Fruit fly (Drosophila melanogaster) whole organism, embryonic: ENCODE data around the gene SCOT.
A peak's percentile ranks its signal among the peaks of the same experiment; 100 is the strongest.

Experiments
- Ada2b ChIP-seq: fragments of 200-800 bp; sonication (Bioruptor generic); IDR thresholded peaks from 2 replicates; pipeline ENCODE4 v1.3.6; 2022; ENCODE audit warnings: missing biosample characterization, missing genetic modification characterization
- Atf3 ChIP-seq: fragments of 200-800 bp; sonication (Bioruptor generic); optimal IDR thresholded peaks from 3 replicates; lab custom pipeline; 2016; ENCODE audit warnings: missing biosample characterization, missing genetic modification characterization
- CG12299 ChIP-seq: fragments of 200-800 bp; sonication (Bioruptor generic); optimal IDR thresholded peaks from 2 replicates; lab custom pipeline; 2018; ENCODE audit warnings: missing biosample characterization, mild to moderate bottlenecking, missing genetic modification characterization
- CG13287 ChIP-seq: fragments of 200-800 bp; sonication (Bioruptor generic); IDR thresholded peaks from 2 replicates; pipeline ENCODE4 v1.3.6; 2022; ENCODE audit warnings: missing biosample characterization, missing genetic modification characterization; ENCODE audit not compliant: partially characterized antibody
- CG15269 ChIP-seq: fragments of 200-800 bp; sonication (Bioruptor generic); optimal IDR thresholded peaks from 2 replicates; lab custom pipeline; 2018; ENCODE audit warnings: missing biosample characterization, mild to moderate bottlenecking, missing genetic modification characterization, moderate library complexity
- CG16779 ChIP-seq: fragments of 200-800 bp; sonication (Bioruptor generic); IDR thresholded peaks from 2 replicates; pipeline ENCODE4 v1.3.6; 2022; ENCODE audit warnings: missing biosample characterization, missing genetic modification characterization
- CG2116 ChIP-seq: fragments of 200-800 bp; sonication (Bioruptor generic); optimal IDR thresholded peaks from 3 replicates; lab custom pipeline; 2018; ENCODE audit warnings: missing biosample characterization, mild to moderate bottlenecking, missing genetic modification characterization
- CG2199 ChIP-seq: fragments of 200-800 bp; sonication (Bioruptor generic); IDR thresholded peaks from 3 replicates; pipeline ENCODE4 v1.3.6; 2022; ENCODE audit warnings: missing biosample characterization, missing genetic modification characterization
- CG30431 ChIP-seq: fragments of 200-800 bp; sonication (Bioruptor generic); optimal IDR thresholded peaks from 2 replicates; lab custom pipeline; 2017; ENCODE audit warnings: missing biosample characterization, missing genetic modification characterization
- CG3065 ChIP-seq: fragments of 200-800 bp; sonication (Bioruptor generic); optimal IDR thresholded peaks from 2 replicates; lab custom pipeline; 2016; ENCODE audit warnings: missing biosample characterization, missing genetic modification characterization
- CG34224 ChIP-seq: fragments of 200-800 bp; sonication (Bioruptor generic); IDR thresholded peaks from 3 replicates; pipeline ENCODE4 v1.3.6; 2022; ENCODE audit warnings: missing biosample characterization, missing genetic modification characterization; ENCODE audit not compliant: partially characterized antibody
- CG3838 ChIP-seq: fragments of 200-800 bp; sonication (Bioruptor generic); optimal IDR thresholded peaks from 3 replicates; lab custom pipeline; 2016; ENCODE audit warnings: missing biosample characterization, missing genetic modification characterization
- CG7357 ChIP-seq: fragments of 200-800 bp; sonication (Bioruptor generic); IDR thresholded peaks from 3 replicates; pipeline ENCODE4 v1.3.6; 2022; ENCODE audit warnings: missing biosample characterization, missing genetic modification characterization
- CG7745 ChIP-seq: fragments of 200-800 bp; sonication (Bioruptor generic); optimal IDR thresholded peaks from 2 replicates; lab custom pipeline; 2018; ENCODE audit warnings: missing biosample characterization, mild to moderate bottlenecking, missing genetic modification characterization, moderate library complexity
- CG8944 ChIP-seq: fragments of 200-800 bp; sonication (Bioruptor generic); optimal IDR thresholded peaks from 3 replicates; lab custom pipeline; 2016; ENCODE audit warnings: missing biosample characterization, missing genetic modification characterization
- CG9609 ChIP-seq: fragments of 200-800 bp; sonication (Bioruptor generic); optimal IDR thresholded peaks from 3 replicates; lab custom pipeline; 2016; ENCODE audit warnings: missing biosample characterization, missing genetic modification characterization
- CG9727 ChIP-seq: fragments of 200-800 bp; sonication (Bioruptor generic); optimal IDR thresholded peaks from 3 replicates; lab custom pipeline; 2017; ENCODE audit warnings: missing biosample characterization, mild to moderate bottlenecking, missing genetic modification characterization
- CG9817 ChIP-seq: fragments of 200-800 bp; sonication (Bioruptor generic); optimal IDR thresholded peaks from 2 replicates; lab custom pipeline; 2018; ENCODE audit warnings: missing biosample characterization, mild to moderate bottlenecking, missing genetic modification characterization, moderate library complexity
- CHES-1-like ChIP-seq: fragments of 200-800 bp; sonication (Bioruptor generic); optimal IDR thresholded peaks from 2 replicates; lab custom pipeline; 2016; ENCODE audit warnings: missing biosample characterization, missing genetic modification characterization
- D ChIP-seq, 2 experiments: fragments of 200-800 bp in 1 of 2; fragments of >200 bp in 1 of 2; sonication (Bioruptor generic) in 1 of 2; optimal IDR thresholded peaks; 2 replicates in 1 of 2; 3 replicates in 1 of 2; lab custom pipeline; 2017; ENCODE audit warnings: mild to moderate bottlenecking in 1 of 2, missing biosample characterization in 1 of 2, missing genetic modification characterization in 1 of 2, missing genetic modification reagents in 1 of 2
- Dbx ChIP-seq: fragments of 200-800 bp; sonication (Bioruptor generic); IDR thresholded peaks from 3 replicates; pipeline ENCODE4 v1.3.6; 2022; ENCODE audit warnings: missing biosample characterization, missing genetic modification characterization
- Dek ChIP-seq: fragments of 200-800 bp; sonication (Bioruptor generic); optimal IDR thresholded peaks from 3 replicates; lab custom pipeline; 2019; ENCODE audit warnings: missing biosample characterization, mild to moderate bottlenecking, missing genetic modification characterization, moderate library complexity
- E2f1 ChIP-seq: fragments of 200-800 bp; sonication (Bioruptor generic); IDR thresholded peaks from 2 replicates; pipeline ENCODE4 v1.3.6; 2022; ENCODE audit warnings: missing biosample characterization, missing genetic modification characterization
- GATAe ChIP-seq: fragments of 200-800 bp; sonication (Bioruptor generic); conservative IDR thresholded peaks from 2 replicates; pipeline ENCODE4 v1.3.6; 2022; ENCODE audit warnings: missing biosample characterization, missing genetic modification characterization
- H15 ChIP-seq: fragments of 200-800 bp; sonication (Bioruptor generic); IDR thresholded peaks from 3 replicates; pipeline ENCODE4 v1.3.6; 2022; ENCODE audit warnings: missing biosample characterization, missing genetic modification characterization
- Hr51 ChIP-seq, 2 experiments: fragments of 200-800 bp; sonication (Bioruptor generic); optimal IDR thresholded peaks; 2 replicates in 1 of 2; 3 replicates in 1 of 2; lab custom pipeline; 2016 to 2018; ENCODE audit warnings: missing biosample characterization in 2 of 2, missing genetic modification characterization in 2 of 2, mild to moderate bottlenecking in 1 of 2, moderate library complexity in 1 of 2
- MBD-R2 ChIP-seq: fragments of 200-800 bp; sonication (Bioruptor generic); IDR thresholded peaks from 2 replicates; pipeline ENCODE4 v1.3.6; 2022; ENCODE audit warnings: missing biosample characterization, missing genetic modification characterization
- MESR4 ChIP-seq: fragments of 200-800 bp; sonication (Bioruptor generic); optimal IDR thresholded peaks from 2 replicates; lab custom pipeline; 2018; ENCODE audit warnings: missing biosample characterization, mild to moderate bottlenecking, missing genetic modification characterization, moderate library complexity
- Ssrp ChIP-seq: fragments of 200-800 bp; sonication (Bioruptor generic); optimal IDR thresholded peaks from 2 replicates; lab custom pipeline; 2018; ENCODE audit warnings: missing biosample characterization, mild to moderate bottlenecking, missing genetic modification characterization, moderate library complexity
- Trl ChIP-seq, 3 experiments: fragments of >200 bp in 2 of 3; fragments of 200-800 bp in 1 of 3; sonication (Bioruptor generic) in 1 of 3; optimal IDR thresholded peaks; 2 replicates in 1 of 3; 3 replicates in 2 of 3; lab custom pipeline; 2016 to 2017; ENCODE audit warnings: missing biosample characterization in 1 of 3, missing genetic modification characterization in 1 of 3
- chm ChIP-seq: fragments of 200-800 bp; sonication (Bioruptor generic); IDR thresholded peaks from 2 replicates; pipeline ENCODE4 v1.3.6; 2022; ENCODE audit warnings: missing biosample characterization, missing genetic modification characterization
- ci ChIP-seq: fragments of 200-800 bp; sonication (Bioruptor generic); IDR thresholded peaks from 3 replicates; pipeline ENCODE4 v1.3.6; 2022; ENCODE audit warnings: missing biosample characterization, missing genetic modification characterization
- dan ChIP-seq: fragments of 200-800 bp; sonication (Bioruptor generic); IDR thresholded peaks from 2 replicates; pipeline ENCODE4 v1.3.6; 2022; ENCODE audit warnings: missing biosample characterization, missing genetic modification characterization
- gce ChIP-seq: fragments of 200-800 bp; sonication (Bioruptor generic); IDR thresholded peaks from 3 replicates; pipeline ENCODE4 v1.3.6; 2022; ENCODE audit warnings: missing biosample characterization, missing genetic modification characterization
- gcm ChIP-seq: fragments of 200-800 bp; sonication (Bioruptor generic); optimal IDR thresholded peaks from 2 replicates; lab custom pipeline; 2019; ENCODE audit warnings: missing biosample characterization, mild to moderate bottlenecking, missing genetic modification characterization, moderate library complexity
- gsb ChIP-seq: fragments of 200-800 bp; sonication (Bioruptor generic); IDR thresholded peaks from 2 replicates; pipeline ENCODE4 v1.3.6; 2022; ENCODE audit warnings: missing biosample characterization, missing genetic modification characterization
- hbn ChIP-seq: fragments of 200-800 bp; sonication (Bioruptor generic); IDR thresholded peaks from 2 replicates; pipeline ENCODE4 v1.3.6; 2022; ENCODE audit warnings: missing biosample characterization, missing genetic modification characterization; ENCODE audit not compliant: partially characterized antibody
- hth ChIP-seq: fragments of >200 bp; optimal IDR thresholded peaks from 2 replicates; lab custom pipeline; 2017; ENCODE audit warnings: inconsistent platforms
- jumu ChIP-seq: fragments of 200-800 bp; sonication (Bioruptor generic); optimal IDR thresholded peaks from 3 replicates; lab custom pipeline; 2016; ENCODE audit warnings: missing biosample characterization, missing genetic modification characterization
- lab ChIP-seq: fragments of 200-800 bp; sonication (Bioruptor generic); optimal IDR thresholded peaks from 3 replicates; lab custom pipeline; 2017; ENCODE audit warnings: missing biosample characterization, missing genetic modification characterization, mild to moderate bottlenecking, moderate library complexity, missing genetic modification reagents
- pzg ChIP-seq: fragments of 200-800 bp; sonication (Bioruptor generic); optimal IDR thresholded peaks from 3 replicates; lab custom pipeline; 2018; ENCODE audit warnings: missing biosample characterization, mild to moderate bottlenecking, missing genetic modification characterization, moderate library complexity
- ro ChIP-seq: fragments of 200-800 bp; sonication (Bioruptor generic); IDR thresholded peaks from 2 replicates; pipeline ENCODE4 v1.3.6; 2022; ENCODE audit warnings: missing biosample characterization, missing genetic modification characterization
- sens-2 ChIP-seq: fragments of 200-800 bp; sonication (Bioruptor generic); IDR thresholded peaks from 2 replicates; pipeline ENCODE4 v1.3.6; 2022; ENCODE audit warnings: missing biosample characterization, missing genetic modification characterization
- seq ChIP-seq: fragments of 200-800 bp; sonication (Bioruptor generic); IDR thresholded peaks from 2 replicates; pipeline ENCODE4 v1.3.6; 2022; ENCODE audit warnings: missing biosample characterization, missing genetic modification characterization
- sim ChIP-seq: fragments of 200-800 bp; sonication (Bioruptor generic); IDR thresholded peaks from 2 replicates; pipeline ENCODE4 v1.3.6; 2022; ENCODE audit warnings: missing biosample characterization, missing genetic modification characterization
- slou ChIP-seq: fragments of 200-800 bp; sonication (Bioruptor generic); optimal IDR thresholded peaks from 3 replicates; lab custom pipeline; 2016; ENCODE audit warnings: missing biosample characterization, missing genetic modification characterization
- slp2 ChIP-seq: fragments of 200-800 bp; sonication (Bioruptor generic); optimal IDR thresholded peaks from 2 replicates; lab custom pipeline; 2016; ENCODE audit warnings: missing biosample characterization, missing genetic modification characterization
- unc-4 ChIP-seq: fragments of 200-800 bp; sonication (Bioruptor generic); IDR thresholded peaks from 2 replicates; pipeline ENCODE4 v1.3.6; 2022; ENCODE audit warnings: missing biosample characterization, missing genetic modification characterization; ENCODE audit not compliant: partially characterized antibody
- vfl ChIP-seq: fragments of 200-800 bp; sonication (Bioruptor generic); optimal IDR thresholded peaks from 2 replicates; lab custom pipeline; 2016; ENCODE audit warnings: missing biosample characterization, missing genetic modification characterization
- vnd ChIP-seq: fragments of 200-800 bp; sonication (Bioruptor generic); IDR thresholded peaks from 3 replicates; pipeline ENCODE4 v1.3.6; 2022; ENCODE audit warnings: missing biosample characterization, missing genetic modification characterization; ENCODE audit not compliant: partially characterized antibody

The SCOT gene

DNA sequence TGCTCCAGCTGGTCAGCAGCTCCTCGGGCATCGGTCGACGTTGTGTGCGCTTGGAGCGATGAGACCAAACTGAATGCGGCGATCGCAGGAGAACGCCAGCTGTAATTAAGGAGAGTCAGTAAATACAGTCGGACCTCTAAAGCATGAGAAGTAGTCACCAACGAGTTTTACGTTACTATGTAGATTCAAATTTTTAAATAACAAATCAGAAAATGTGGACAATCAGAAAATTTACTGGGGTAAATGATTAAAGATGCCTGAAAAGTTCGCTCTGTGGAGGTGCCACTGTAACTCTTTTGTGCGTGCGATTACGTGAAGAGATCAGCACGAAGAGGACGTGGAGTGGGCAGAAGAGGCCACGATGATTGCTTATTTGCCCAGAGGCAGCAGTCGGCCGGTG is at the start of gene SCOT (continued):
- no peak for TF ChIP-seq hbn (GFP tag; lab: Robert Waterston, UW)
- no peak for TF ChIP-seq lab (GFP tag; lab: Kevin White, UChicago)
- TF ChIP-seq Atf3 (GFP tag; lab: Kevin White, UChicago): peak; percentile 27
- no peak for TF ChIP-seq slou
- no peak for TF ChIP-seq CG3065 (GFP tag; lab: Kevin White, UChicago)
- 0 out of 2 replicates have a peak, but pooled peaks have one; percentile 48 for TF ChIP-seq sens-2 (GFP tag; lab: Robert Waterston, UW)
- TF ChIP-seq Hr51 (GFP tag; optimal IDR thresholded peaks at IDR 0.05; lab: Kevin White, UChicago): peak in 1 of 2 experiments; percentile 42
- TF ChIP-seq Ada2b (GFP tag; lab: Robert Waterston, UW): peak; percentile 79
- no peak for TF ChIP-seq gcm (GFP tag; lab: Kevin White, UChicago)
- TF ChIP-seq pzg (GFP tag; lab: Kevin White, UChicago): no peak
- no peak for TF ChIP-seq Trl (optimal IDR thresholded peaks at IDR 0.05; lab: Kevin White, UChicago)
- no peak for TF ChIP-seq Trl (GFP tag; optimal IDR thresholded peaks at IDR 0.05; lab: Kevin White, UChicago)
- TF ChIP-seq CG16779: 0 out of 2 replicates have a peak, but pooled peaks have one; percentile 30
- no peak; the same call in 1 of the 2 replicates for TF ChIP-seq ro (GFP tag; lab: Robert Waterston, UW)
- TF ChIP-seq CG15269 (tag; lab: Kevin White, UChicago): no peak
- TF ChIP-seq chm (GFP tag; lab: Robert Waterston, UW): peak; percentile 69; the same call in 1 of the 2 replicates
- no peak for TF ChIP-seq CG7745 (tag; lab: Kevin White, UChicago)
- peak; percentile 92 for TF ChIP-seq ci (GFP tag; lab: Robert Waterston, UW)
- TF ChIP-seq jumu: peak; percentile 68
- peak; percentile 1 for TF ChIP-seq vfl (GFP tag; lab: Kevin White, UChicago)
- no peak for TF ChIP-seq D (optimal IDR thresholded peaks at IDR 0.05; lab: Kevin White, UChicago)
- TF ChIP-seq D (GFP tag; optimal IDR thresholded peaks at IDR 0.05; lab: Kevin White, UChicago): no peak
- TF ChIP-seq hth (lab: Kevin White, UChicago): no peak
- TF ChIP-seq MESR4: no peak
- TF ChIP-seq CG34224 (GFP tag; lab: Robert Waterston, UW): no peak
- TF ChIP-seq sim (GFP tag; lab: Robert Waterston, UW): peak; percentile 57; the same call in 1 of the 2 replicates
- peak; percentile 13; the same call in 1 of the 3 replicates for TF ChIP-seq Dbx (GFP tag; lab: Robert Waterston, UW)
- no peak for TF ChIP-seq CG2199
- no peak for TF ChIP-seq CG3838 (GFP tag; lab: Kevin White, UChicago)
- peak; percentile 22 for TF ChIP-seq CHES-1-like
- TF ChIP-seq Dek (tag; lab: Kevin White, UChicago): no peak
- TF ChIP-seq E2f1 (GFP tag; lab: Robert Waterston, UW): peak; percentile 73
- peak; percentile 71; the same call in 2 of the 3 replicates for TF ChIP-seq H15
- TF ChIP-seq Ssrp (tag; lab: Kevin White, UChicago): no peak
- TF ChIP-seq slp2 (GFP tag; lab: Kevin White, UChicago): peak; percentile 29
- no peak for TF ChIP-seq vnd (GFP tag; lab: Robert Waterston, UW)
- peak; percentile 66; the same call in 1 of the 3 replicates for TF ChIP-seq gce (GFP tag; lab: Robert Waterston, UW)
- TF ChIP-seq gsb (GFP tag; lab: Robert Waterston, UW): peak; percentile 45
- TF ChIP-seq CG9609 (GFP tag; lab: Kevin White, UChicago): peak; percentile 51
- TF ChIP-seq MBD-R2 (GFP tag; lab: Robert Waterston, UW): no peak; the same call in 1 of the 2 replicates
- peak; percentile 52 for TF ChIP-seq CG9817
- TF ChIP-seq CG9727 (GFP tag; lab: Kevin White, UChicago): peak; percentile 36
- peak; percentile 71 for TF ChIP-seq CG8944 (GFP tag; lab: Kevin White, UChicago)
- no peak for TF ChIP-seq unc-4 (GFP tag; lab: Robert Waterston, UW)
- no peak for TF ChIP-seq GATAe (GFP tag; lab: Robert Waterston, UW)
- TF ChIP-seq CG13287: no peak
- 0 out of 2 replicates have a peak, but pooled peaks have one; percentile 40 for TF ChIP-seq dan
- peak; percentile 68; the same call in 2 of the 3 replicates for TF ChIP-seq CG7357 (GFP tag; lab: Robert Waterston, UW)
- TF ChIP-seq CG2116 (GFP tag; lab: Kevin White, UChicago): peak; percentile 10
- TF ChIP-seq CG30431 (GFP tag; lab: Kevin White, UChicago): peak; percentile 50
- peak; percentile 78 for TF ChIP-seq seq
- TF ChIP-seq CG12299 (tag; lab: Kevin White, UChicago): no peak
